Worm (Caenorhabditis elegans) whole organism, late embryonic: Measurements from ENCODE around the gene C06A1.6.

Experiments used
- C08G9.2 ChIP-seq: sonication (generic microtip); optimal IDR thresholded peaks from 2 replicates; lab custom pipeline; 2016; ENCODE audit warnings: mild to moderate bottlenecking, missing genetic modification characterization, moderate library complexity, missing compliant biosample characterization
- ama-1 ChIP-seq: fragments of 150-350 bp; optimal IDR thresholded peaks from 2 replicates; lab custom pipeline; 2014
- ceh-48 ChIP-seq: sonication (generic microtip); optimal IDR thresholded peaks from 2 replicates; lab custom pipeline; 2016; ENCODE audit warnings: missing genetic modification characterization, inconsistent platforms, missing compliant biosample characterization
- ceh-6 ChIP-seq: fragments of 200-800 bp; sonication (Bioruptor generic); optimal IDR thresholded peaks from 2 replicates; lab custom pipeline; 2018; ENCODE audit warnings: mild to moderate bottlenecking, missing genetic modification characterization, missing compliant biosample characterization
- elt-4 ChIP-seq: sonication (generic microtip); optimal IDR thresholded peaks from 2 replicates; lab custom pipeline; 2016; ENCODE audit warnings: missing genetic modification characterization, missing compliant biosample characterization
- ref-2 ChIP-seq: sonication (generic microtip); optimal IDR thresholded peaks from 2 replicates; lab custom pipeline; 2016; ENCODE audit warnings: missing genetic modification characterization, missing compliant biosample characterization
- rnt-1 ChIP-seq: sonication (generic microtip); optimal IDR thresholded peaks from 2 replicates; lab custom pipeline; 2016; ENCODE audit warnings: missing genetic modification characterization, missing compliant biosample characterization

ce11 chrII:10542654-10543456 is 21.6 kb downstream of the C06A1.6 start:
- no peak for TF ChIP-seq ref-2
- no peak for TF ChIP-seq elt-4
- no peak for TF ChIP-seq ceh-6
- TF ChIP-seq C08G9.2 = no peak
- TF ChIP-seq ceh-48 (tag; lab: Kevin White, UChicago) = no peak
- no peak for TF ChIP-seq rnt-1 (tag; lab: Kevin White, UChicago)
- TF ChIP-seq ama-1 = no peak
